Fruit fly (Drosophila melanogaster) whole organism, embryonic: ENCODE measurements around the gene CG9855.

Experiments used
- CG10321 ChIP-seq: fragments of 200-800 bp; sonication (Bioruptor generic); IDR thresholded peaks from 2 replicates; pipeline ENCODE4 v1.3.6; 2022; ENCODE audit warnings: missing biosample characterization, missing genetic modification characterization
- CG10543 ChIP-seq: fragments of 200-800 bp; sonication (Bioruptor generic); optimal IDR thresholded peaks from 3 replicates; lab custom pipeline; 2017; ENCODE audit warnings: missing biosample characterization, mild to moderate bottlenecking, missing genetic modification characterization, moderate library complexity
- CG11456 ChIP-seq: fragments of 200-800 bp; sonication (Bioruptor generic); IDR thresholded peaks from 3 replicates; pipeline ENCODE4 v1.3.6; 2022; ENCODE audit warnings: missing biosample characterization, missing genetic modification characterization
- CG13287 ChIP-seq: fragments of 200-800 bp; sonication (Bioruptor generic); IDR thresholded peaks from 2 replicates; pipeline ENCODE4 v1.3.6; 2022; ENCODE audit warnings: missing biosample characterization, missing genetic modification characterization; ENCODE audit not compliant: partially characterized antibody
- CG16779 ChIP-seq: fragments of 200-800 bp; sonication (Bioruptor generic); IDR thresholded peaks from 2 replicates; pipeline ENCODE4 v1.3.6; 2022; ENCODE audit warnings: missing biosample characterization, missing genetic modification characterization
- CG1792 ChIP-seq: fragments of 200-800 bp; sonication (Bioruptor generic); optimal IDR thresholded peaks from 2 replicates; lab custom pipeline; 2016; ENCODE audit warnings: missing biosample characterization, missing genetic modification characterization
- CG18476 ChIP-seq: fragments of 200-800 bp; sonication (Bioruptor generic); optimal IDR thresholded peaks from 2 replicates; lab custom pipeline; 2016; ENCODE audit warnings: missing biosample characterization, mild to moderate bottlenecking, missing genetic modification characterization
- CG18599 ChIP-seq: fragments of 200-800 bp; sonication (Bioruptor generic); optimal IDR thresholded peaks from 3 replicates; lab custom pipeline; 2017; ENCODE audit warnings: missing biosample characterization, missing genetic modification characterization, mild to moderate bottlenecking, moderate library complexity, missing genetic modification reagents
- CG18764 ChIP-seq: fragments of 200-800 bp; sonication (Bioruptor generic); optimal IDR thresholded peaks from 3 replicates; lab custom pipeline; 2016; ENCODE audit warnings: missing biosample characterization, missing genetic modification characterization
- CG34376 ChIP-seq: fragments of 200-800 bp; sonication (Bioruptor generic); optimal IDR thresholded peaks from 2 replicates; lab custom pipeline; 2018; ENCODE audit warnings: missing biosample characterization, mild to moderate bottlenecking, missing genetic modification characterization
- CG3838 ChIP-seq: fragments of 200-800 bp; sonication (Bioruptor generic); optimal IDR thresholded peaks from 3 replicates; lab custom pipeline; 2016; ENCODE audit warnings: missing biosample characterization, missing genetic modification characterization
- CG42726 ChIP-seq: fragments of 200-800 bp; sonication (Bioruptor generic); IDR thresholded peaks from 2 replicates; pipeline ENCODE4 v1.3.6; 2022; ENCODE audit warnings: missing biosample characterization, missing genetic modification characterization; ENCODE audit not compliant: partially characterized antibody
- CG5180 ChIP-seq: fragments of 200-800 bp; sonication (Bioruptor generic); optimal IDR thresholded peaks from 3 replicates; lab custom pipeline; 2017; ENCODE audit warnings: missing biosample characterization, missing genetic modification characterization, mild to moderate bottlenecking, moderate library complexity, missing genetic modification reagents
- CG8290 ChIP-seq, 3 experiments: fragments of 200-800 bp; sonication (Bioruptor generic); optimal IDR thresholded peaks; 2 replicates each; lab custom pipeline; 2016 to 2019; ENCODE audit warnings: missing biosample characterization in 3 of 3, missing genetic modification characterization in 3 of 3, mild to moderate bottlenecking in 2 of 3, moderate library complexity in 1 of 3
- CG8765 ChIP-seq: fragments of 200-800 bp; sonication (Bioruptor generic); IDR thresholded peaks from 2 replicates; pipeline ENCODE4 v1.3.6; 2022; ENCODE audit warnings: missing biosample characterization, missing genetic modification characterization
- CHES-1-like ChIP-seq: fragments of 200-800 bp; sonication (Bioruptor generic); optimal IDR thresholded peaks from 2 replicates; lab custom pipeline; 2016; ENCODE audit warnings: missing biosample characterization, missing genetic modification characterization
- Dbx ChIP-seq: fragments of 200-800 bp; sonication (Bioruptor generic); IDR thresholded peaks from 3 replicates; pipeline ENCODE4 v1.3.6; 2022; ENCODE audit warnings: missing biosample characterization, missing genetic modification characterization
- Dek ChIP-seq: fragments of 200-800 bp; sonication (Bioruptor generic); optimal IDR thresholded peaks from 3 replicates; lab custom pipeline; 2019; ENCODE audit warnings: missing biosample characterization, mild to moderate bottlenecking, missing genetic modification characterization, moderate library complexity
- Drgx ChIP-seq: fragments of 200-800 bp; sonication (Bioruptor generic); IDR thresholded peaks from 2 replicates; pipeline ENCODE4 v1.3.6; 2022; ENCODE audit warnings: missing biosample characterization, missing genetic modification characterization
- E2f1 ChIP-seq: fragments of 200-800 bp; sonication (Bioruptor generic); IDR thresholded peaks from 2 replicates; pipeline ENCODE4 v1.3.6; 2022; ENCODE audit warnings: missing biosample characterization, missing genetic modification characterization
- Hr78 ChIP-seq, 2 experiments: fragments of 200-800 bp in 1 of 2; fragments of >200 bp in 1 of 2; sonication (Bioruptor generic) in 1 of 2; optimal IDR thresholded peaks; 2 replicates each; lab custom pipeline; 2017 to 2019; ENCODE audit warnings: missing biosample characterization in 2 of 2, missing genetic modification characterization in 2 of 2, mild to moderate bottlenecking in 1 of 2, moderate library complexity in 1 of 2
- Mad ChIP-seq: fragments of 200-800 bp; sonication (Bioruptor generic); optimal IDR thresholded peaks from 2 replicates; lab custom pipeline; 2016; ENCODE audit warnings: missing biosample characterization, missing genetic modification characterization
- Med ChIP-seq: fragments of 200-800 bp; sonication (Bioruptor generic); peaks from one replicate; lab custom pipeline; 2016; ENCODE audit warnings: missing biosample characterization, missing genetic modification characterization, mild to moderate bottlenecking, inconsistent platforms, moderate library complexity
- Meics ChIP-seq: fragments of 200-800 bp; sonication (Bioruptor generic); optimal IDR thresholded peaks from 2 replicates; lab custom pipeline; 2017; ENCODE audit warnings: missing biosample characterization, mild to moderate bottlenecking, missing genetic modification characterization
- Mes4 ChIP-seq: fragments of 200-800 bp; sonication (Bioruptor generic); optimal IDR thresholded peaks from 2 replicates; lab custom pipeline; 2016; ENCODE audit warnings: missing biosample characterization, missing genetic modification characterization
- Myb ChIP-seq: fragments of 200-800 bp; sonication (Bioruptor generic); optimal IDR thresholded peaks from 2 replicates; lab custom pipeline; 2016; ENCODE audit warnings: missing biosample characterization, missing genetic modification characterization
- Rfx ChIP-seq: fragments of 200-800 bp; sonication (Bioruptor generic); IDR thresholded peaks from 2 replicates; pipeline ENCODE4 v1.3.6; 2022; ENCODE audit warnings: missing biosample characterization, missing genetic modification characterization
- Scr ChIP-seq: fragments of 200-800 bp; sonication (Bioruptor generic); IDR thresholded peaks from 2 replicates; pipeline ENCODE4 v1.3.6; 2022; ENCODE audit warnings: missing biosample characterization, missing genetic modification characterization; ENCODE audit not compliant: partially characterized antibody
- Tbp ChIP-seq: fragments of >200 bp; optimal IDR thresholded peaks from 2 replicates; lab custom pipeline; 2018; ENCODE audit warnings: missing biosample characterization, missing genetic modification characterization
- Trl ChIP-seq, 3 experiments: fragments of >200 bp in 2 of 3; fragments of 200-800 bp in 1 of 3; sonication (Bioruptor generic) in 1 of 3; optimal IDR thresholded peaks; 2 replicates in 1 of 3; 3 replicates in 2 of 3; lab custom pipeline; 2016 to 2017; ENCODE audit warnings: missing biosample characterization in 1 of 3, missing genetic modification characterization in 1 of 3
- chif ChIP-seq, 2 experiments: fragments of 200-800 bp; sonication (Bioruptor generic); optimal IDR thresholded peaks; 3 replicates each; lab custom pipeline; 2016; ENCODE audit warnings: missing biosample characterization in 2 of 2, missing genetic modification characterization in 2 of 2
- dm ChIP-seq: fragments of 200-800 bp; sonication (Bioruptor generic); optimal IDR thresholded peaks from 3 replicates; lab custom pipeline; 2016; ENCODE audit warnings: missing biosample characterization, missing genetic modification characterization
- en ChIP-seq: fragments of 200-800 bp; sonication (Bioruptor generic); optimal IDR thresholded peaks from 2 replicates; lab custom pipeline; 2016; ENCODE audit warnings: missing biosample characterization, missing genetic modification characterization
- eyg ChIP-seq: fragments of 200-800 bp; sonication (Bioruptor generic); optimal IDR thresholded peaks from 3 replicates; lab custom pipeline; 2016; ENCODE audit warnings: missing biosample characterization, missing genetic modification characterization
- grn ChIP-seq: fragments of 200-800 bp; sonication (Bioruptor generic); optimal IDR thresholded peaks from 3 replicates; lab custom pipeline; 2017; ENCODE audit warnings: missing biosample characterization, missing genetic modification characterization
- hkb ChIP-seq, 2 experiments: fragments of 200-800 bp in 1 of 2; fragments of >200 bp in 1 of 2; sonication (Bioruptor generic) in 1 of 2; IDR thresholded peaks in 1 of 2; optimal IDR thresholded peaks in 1 of 2; 2 replicates each; pipeline versions ENCODE4 v1.3.6 to Lab custom; 2017 to 2022; ENCODE audit warnings: missing biosample characterization in 1 of 2, missing genetic modification characterization in 1 of 2
- kah ChIP-seq: fragments of 200-800 bp; sonication (Bioruptor generic); optimal IDR thresholded peaks from 2 replicates; lab custom pipeline; 2018; ENCODE audit warnings: missing biosample characterization, mild to moderate bottlenecking, missing genetic modification characterization
- lbe ChIP-seq: fragments of 200-800 bp; sonication (Bioruptor generic); optimal IDR thresholded peaks from 2 replicates; lab custom pipeline; 2016; ENCODE audit warnings: missing biosample characterization, mild to moderate bottlenecking, missing genetic modification characterization
- mirr ChIP-seq: fragments of 200-800 bp; sonication (Bioruptor generic); optimal IDR thresholded peaks from 3 replicates; lab custom pipeline; 2018; ENCODE audit warnings: missing biosample characterization, mild to moderate bottlenecking, missing genetic modification characterization
- prd ChIP-seq, 3 experiments: fragments of >200 bp in 2 of 3; fragments of 200-800 bp in 1 of 3; sonication (Bioruptor generic) in 1 of 3; optimal IDR thresholded peaks in 2 of 3; IDR thresholded peaks in 1 of 3; 2 replicates in 2 of 3; 3 replicates in 1 of 3; pipeline versions ENCODE4 v1.3.6 to Lab custom; 2017 to 2022; ENCODE audit warnings: missing biosample characterization in 1 of 3, missing genetic modification characterization in 1 of 3
- rib ChIP-seq: fragments of 200-800 bp; sonication (Bioruptor generic); IDR thresholded peaks from 2 replicates; pipeline ENCODE4 v1.3.6; 2022; ENCODE audit warnings: missing biosample characterization, missing genetic modification characterization
- tna ChIP-seq: fragments of 200-800 bp; sonication (Bioruptor generic); IDR thresholded peaks from 2 replicates; pipeline ENCODE4 v1.3.6; 2022; ENCODE audit warnings: missing biosample characterization, missing genetic modification characterization; ENCODE audit not compliant: partially characterized antibody
- trem ChIP-seq: fragments of 200-800 bp; optimal IDR thresholded peaks from 3 replicates; lab custom pipeline; 2019; ENCODE audit warnings: missing biosample characterization, mild to moderate bottlenecking, missing genetic modification characterization, moderate library complexity
- twi ChIP-seq: fragments of 200-800 bp; optimal IDR thresholded peaks from 2 replicates; lab custom pipeline; 2019; ENCODE audit warnings: missing biosample characterization, mild to moderate bottlenecking, missing genetic modification characterization, moderate library complexity
- tx ChIP-seq: fragments of 200-800 bp; sonication (Bioruptor generic); optimal IDR thresholded peaks from 2 replicates; lab custom pipeline; 2016; ENCODE audit warnings: missing biosample characterization, missing genetic modification characterization
- unc-4 ChIP-seq: fragments of 200-800 bp; sonication (Bioruptor generic); IDR thresholded peaks from 2 replicates; pipeline ENCODE4 v1.3.6; 2022; ENCODE audit warnings: missing biosample characterization, missing genetic modification characterization; ENCODE audit not compliant: partially characterized antibody
- wor ChIP-seq: fragments of 200-800 bp; sonication (Bioruptor generic); IDR thresholded peaks from 2 replicates; pipeline ENCODE4 v1.3.6; 2022; ENCODE audit warnings: missing biosample characterization, missing genetic modification characterization
- zen2 ChIP-seq: fragments of 200-800 bp; sonication (Bioruptor generic); IDR thresholded peaks from 3 replicates; pipeline ENCODE4 v1.3.6; 2022; ENCODE audit warnings: missing biosample characterization, missing genetic modification characterization; ENCODE audit not compliant: partially characterized antibody

CG9855 gene

DNA sequence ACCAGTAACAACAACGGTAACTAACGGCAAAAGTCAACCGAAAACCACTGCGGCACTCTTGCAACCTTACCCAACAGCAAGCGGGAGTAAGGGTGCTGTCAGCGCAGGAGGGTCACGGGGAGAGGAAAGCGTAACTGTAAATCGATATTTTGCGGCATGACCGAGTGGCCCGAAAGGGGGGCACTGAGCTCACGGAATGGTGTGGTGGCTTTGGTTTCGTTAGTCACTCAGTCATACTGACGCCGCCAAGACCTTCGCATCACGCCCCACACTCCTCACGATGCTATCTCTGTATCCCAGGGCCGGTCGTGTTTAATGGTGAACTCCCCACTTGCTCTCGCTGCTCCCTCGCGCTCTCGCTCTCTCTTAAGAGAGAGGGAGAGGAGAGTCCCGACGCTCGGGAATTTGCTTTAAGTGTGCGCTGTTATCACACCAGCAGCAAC is 37.0 kb downstream of the CG9855 start (continued):
- TF ChIP-seq wor (GFP tag; lab: Robert Waterston, UW) (no peak), mirr (GFP tag; lab: Kevin White, UChicago) (no peak), Scr (GFP tag; lab: Robert Waterston, UW) (0 out of 2 replicates have a peak, but pooled peaks have one; percentile 25), Dek (tag; lab: Kevin White, UChicago) (no peak), CG18764 (GFP tag; lab: Kevin White, UChicago) (no peak), dm (GFP tag; lab: Kevin White, UChicago) (no peak), grn (peak; percentile 51), CG8765 (GFP tag; lab: Robert Waterston, UW) (no peak), en (GFP tag; lab: Kevin White, UChicago) (no peak), Drgx (GFP tag; lab: Robert Waterston, UW) (peak; percentile 28; the same call in 1 of the 2 replicates), eyg (GFP tag; lab: Kevin White, UChicago) (no peak), CG10543 (GFP tag; lab: Kevin White, UChicago) (peak; percentile 72), CG34376 (GFP tag; lab: Kevin White, UChicago) (peak; percentile 6), E2f1 (GFP tag; lab: Robert Waterston, UW) (no peak), Mad (GFP tag; lab: Kevin White, UChicago) (no peak), Tbp (GFP tag; lab: Kevin White, UChicago) (no peak), hkb (optimal IDR thresholded peaks at IDR 0.05; lab: Kevin White, UChicago) (no peak), hkb (GFP tag; IDR thresholded peaks at IDR 0.05; lab: Robert Waterston, UW) (peak; percentile 65), CG10321 (GFP tag; lab: Robert Waterston, UW) (no peak), CG1792 (no peak), lbe (GFP tag; lab: Kevin White, UChicago) (no peak), trem (no peak), CG13287 (GFP tag; lab: Robert Waterston, UW) (no peak; the same call in 1 of the 2 replicates), Trl (optimal IDR thresholded peaks at IDR 0.05; lab: Kevin White, UChicago) (peak; percentile 71 to 77), Trl (GFP tag; optimal IDR thresholded peaks at IDR 0.05; lab: Kevin White, UChicago) (no peak), Dbx (GFP tag; lab: Robert Waterston, UW) (0 out of 3 replicates have a peak, but pooled peaks have one; percentile 48), Hr78 (GFP tag; optimal IDR thresholded peaks at IDR 0.05; lab: Kevin White, UChicago) (no peak), Rfx (no peak), Med (GFP tag; lab: Kevin White, UChicago) (peak; percentile 87), CG18476 (GFP tag; lab: Kevin White, UChicago) (no peak), CG42726 (GFP tag; lab: Robert Waterston, UW) (no peak), Mes4 (no peak), rib (GFP tag; lab: Robert Waterston, UW) (peak; percentile 38; the same call in 1 of the 2 replicates), unc-4 (GFP tag; lab: Robert Waterston, UW) (no peak), zen2 (0 out of 3 replicates have a peak, but pooled peaks have one; percentile 21), CHES-1-like (GFP tag; lab: Kevin White, UChicago) (no peak), CG3838 (no peak), CG16779 (GFP tag; lab: Robert Waterston, UW) (0 out of 2 replicates have a peak, but pooled peaks have one; percentile 11), prd (optimal IDR thresholded peaks at IDR 0.05; lab: Kevin White, UChicago) (no peak), prd (GFP tag; IDR thresholded peaks at IDR 0.05; lab: Robert Waterston, UW) (no peak), CG18599 (GFP tag; lab: Kevin White, UChicago) (peak; percentile 41), tx (GFP tag; lab: Kevin White, UChicago) (no peak), CG11456 (GFP tag; lab: Robert Waterston, UW) (no peak), Meics (GFP tag; lab: Kevin White, UChicago) (no peak), kah (GFP tag; lab: Kevin White, UChicago) (no peak), Myb (no peak), CG5180 (GFP tag; lab: Kevin White, UChicago) (no peak), twi (no peak), chif (GFP tag; optimal IDR thresholded peaks at IDR 0.05; lab: Kevin White, UChicago) (no peak), CG8290 (GFP tag; optimal IDR thresholded peaks at IDR 0.05; lab: Kevin White, UChicago) (no peak), CG8290 (tag; optimal IDR thresholded peaks at IDR 0.05; lab: Kevin White, UChicago) (peak in 1 of 2 experiments; percentile 40), tna (GFP tag; lab: Robert Waterston, UW) (no peak)
